Worm (Caenorhabditis elegans) whole organism, L3 larva: ENCODE data around the gene srbc-8.

Experiments used
- lsy-12 ChIP-seq: sonication (generic microtip); optimal IDR thresholded peaks from 2 replicates; lab custom pipeline; 2016; ENCODE audit warnings: mild to moderate bottlenecking, missing genetic modification characterization, missing compliant biosample characterization
- mdl-1 ChIP-seq: fragments of 150-350 bp; optimal IDR thresholded peaks from 2 replicates; lab custom pipeline; 2014; ENCODE audit warnings: missing biosample characterization, missing genetic modification characterization
- unc-62 ChIP-seq: fragments of 150-350 bp; sonication (generic microtip); optimal IDR thresholded peaks from 4 replicates; lab custom pipeline; 2014; ENCODE audit warnings: missing biosample characterization, missing genetic modification reagents, missing genetic modification characterization
- ztf-11 ChIP-seq: fragments of 150-350 bp; optimal IDR thresholded peaks from 2 replicates; lab custom pipeline; 2014; ENCODE audit warnings: missing biosample characterization, missing genetic modification characterization

DNA sequence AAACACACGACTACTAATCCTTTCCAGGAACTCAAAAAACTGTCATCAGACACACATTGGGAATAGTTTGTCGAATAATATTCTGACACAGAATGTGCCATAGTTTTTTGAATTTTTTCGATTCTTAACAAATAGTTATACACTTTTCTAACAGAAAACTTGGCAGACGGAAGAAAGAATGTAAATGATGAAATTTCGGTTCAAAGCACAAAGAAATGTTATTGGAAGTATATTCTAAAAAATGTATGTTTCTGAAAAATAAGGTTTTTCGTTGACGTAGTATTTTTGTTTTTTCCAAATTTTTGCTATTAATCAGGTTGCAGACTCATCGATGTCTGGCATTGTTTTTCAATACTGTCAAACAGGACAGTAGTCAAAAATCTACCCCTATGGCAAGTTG, 24.0 kb downstream of the srbc-8 start, which contains the start of gene srh-92:
- no peak for TF ChIP-seq unc-62
- no peak for TF ChIP-seq ztf-11 (tag; lab: Kevin White, UChicago)
- no peak for TF ChIP-seq mdl-1 (tag; lab: Kevin White, UChicago)
- no peak for TF ChIP-seq lsy-12
